Worm (Caenorhabditis elegans): ENCODE measurements around the gene dpy-1.

Gene dpy-1

ce11 chrIII:2008334-2008733, 39.5 kb downstream of the dpy-1 start:
- TF ChIP-seq nhr-28 (tag; optimal IDR thresholded peaks at IDR 0.05) (no peak), blmp-1 (tag; optimal IDR thresholded peaks at IDR 0.05) (no peak), drap-1 (GFP tag; optimal IDR thresholded peaks at IDR 0.05) (no peak), lin-13 (tag; optimal IDR thresholded peaks at IDR 0.05) (no peak)

ce11 chrIII:2006937-2007336, 40.9 kb downstream of the dpy-1 start:
- TF ChIP-seq nhr-2 (tag; optimal IDR thresholded peaks at IDR 0.05), result no peak
- TF ChIP-seq cnd-1 (tag; optimal IDR thresholded peaks at IDR 0.05), result no peak

DNA sequence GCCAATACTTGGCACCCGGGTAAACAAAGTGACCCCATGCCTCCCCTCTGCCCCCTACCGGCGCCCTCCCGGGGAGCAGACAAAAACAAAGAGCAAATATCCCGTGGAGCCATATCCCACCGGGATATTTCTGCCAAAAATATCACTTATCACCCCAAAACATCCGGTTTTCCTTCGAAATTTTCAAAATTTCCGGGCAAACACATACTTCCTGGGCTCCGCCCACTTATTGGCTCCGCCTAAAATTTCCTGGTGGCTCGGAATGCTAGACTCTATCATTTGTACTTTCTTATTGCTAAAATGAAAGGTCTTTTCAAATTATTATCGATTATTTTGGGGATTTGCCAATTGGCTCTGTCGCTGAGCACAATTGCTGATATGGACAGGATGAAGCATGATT, 42.1 kb downstream of the dpy-1 start, which contains the start of gene Y39A3B.1:
Gene Y39A3B.1, plus strand, starts transcription at position 301 of the 400 bp plus-strand sequence.
- TF ChIP-seq unc-62 (GFP tag; optimal IDR thresholded peaks at IDR 0.05), result no peak
- TF ChIP-seq bed-3 (GFP tag; optimal IDR thresholded peaks at IDR 0.05), result no peak
- no peak for TF ChIP-seq lin-32 (GFP tag; optimal IDR thresholded peaks at IDR 0.05)
- no peak for TF ChIP-seq ceh-83 (GFP tag; optimal IDR thresholded peaks at IDR 0.05)
- no peak for TF ChIP-seq elt-1 (tag; optimal IDR thresholded peaks at IDR 0.05; ENCODE audit: borderline replicate concordance, insufficient read depth)
- TF ChIP-seq lsy-2 (tag; optimal IDR thresholded peaks at IDR 0.05), result no peak
- no peak for TF ChIP-seq sem-2 (GFP tag; optimal IDR thresholded peaks at IDR 0.05)
- TF ChIP-seq snpc-4 (tag; optimal IDR thresholded peaks at IDR 0.05), result no peak
- no peak for TF ChIP-seq mep-1 (tag; optimal IDR thresholded peaks at IDR 0.05)
- TF ChIP-seq ztf-11 (tag; optimal IDR thresholded peaks at IDR 0.05), result no peak
- no peak for TF ChIP-seq unc-39 (tag; optimal IDR thresholded peaks at IDR 0.05)
- no peak for TF ChIP-seq mab-5 (tag; optimal IDR thresholded peaks at IDR 0.05)
- TF ChIP-seq blmp-1 (tag; optimal IDR thresholded peaks at IDR 0.05), result no peak
- TF ChIP-seq flh-1 (GFP tag; optimal IDR thresholded peaks at IDR 0.05), result no peak

DNA sequence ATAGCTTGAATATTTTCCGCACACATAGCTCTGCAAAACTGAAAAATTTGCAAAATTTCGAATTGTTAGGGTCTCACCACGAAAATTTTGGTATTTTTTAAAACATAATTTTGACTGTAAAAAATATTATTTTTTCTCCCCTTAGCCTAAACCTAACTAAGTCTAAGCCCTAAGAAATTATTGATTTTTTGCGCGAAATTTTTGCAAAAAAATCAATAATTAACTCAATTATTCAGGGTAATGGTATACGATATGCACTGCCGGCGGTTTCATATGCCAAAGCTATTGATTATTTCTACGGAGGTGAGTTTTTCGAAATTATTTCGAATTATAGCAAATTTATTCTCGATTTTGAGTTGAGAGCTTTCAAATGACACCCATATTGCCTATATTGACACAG, 46.6 kb downstream of the dpy-1 start:
- no peak for TF ChIP-seq nhr-237 (tag; optimal IDR thresholded peaks at IDR 0.05)
- no peak for TF ChIP-seq lin-32 (GFP tag; optimal IDR thresholded peaks at IDR 0.05)
- no peak for TF ChIP-seq nhr-2 (tag; optimal IDR thresholded peaks at IDR 0.05)
- TF ChIP-seq drap-1 (GFP tag; optimal IDR thresholded peaks at IDR 0.05), result no peak
- TF ChIP-seq unc-39 (tag; optimal IDR thresholded peaks at IDR 0.05), result no peak
- TF ChIP-seq flh-1 (GFP tag; optimal IDR thresholded peaks at IDR 0.05), result no peak
- no peak for TF ChIP-seq unc-120 (tag; optimal IDR thresholded peaks at IDR 0.05; ENCODE audit: poor library complexity, severe bottlenecking)
- no peak for TF ChIP-seq ham-2 (GFP tag; optimal IDR thresholded peaks at IDR 0.05)
- TF ChIP-seq hlh-1 (tag; optimal IDR thresholded peaks at IDR 0.05), result no peak
- no peak for TF ChIP-seq pha-4 (tag; optimal IDR thresholded peaks at IDR 0.05)
- TF ChIP-seq blmp-1 (tag; optimal IDR thresholded peaks at IDR 0.05), result no peak
- TF ChIP-seq sptf-1 (tag; optimal IDR thresholded peaks at IDR 0.05), result no peak
- TF ChIP-seq nhr-28 (tag; optimal IDR thresholded peaks at IDR 0.05), result no peak

DNA sequence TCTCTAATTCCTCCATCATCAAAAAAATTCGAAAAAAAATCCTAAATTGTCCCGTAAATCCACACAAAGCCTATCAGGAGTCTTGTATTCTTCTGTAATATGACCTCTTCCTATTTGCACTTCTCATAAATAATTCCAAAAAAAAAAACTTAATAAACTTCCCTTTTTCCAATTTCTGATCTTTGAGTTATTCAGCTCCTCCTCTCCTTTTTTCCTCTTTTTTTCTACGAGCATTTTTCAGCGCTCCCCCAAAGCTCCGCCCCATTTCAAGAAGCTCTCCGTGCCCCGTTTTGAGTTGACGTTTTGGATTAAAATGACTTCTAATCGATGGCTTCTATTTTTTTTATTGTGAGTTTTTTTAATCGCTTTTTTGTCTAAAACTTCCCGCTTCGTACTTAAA, 50.2 kb downstream of the dpy-1 start, which contains the start of gene lgc-42:
Gene lgc-42, plus strand, starts transcription at position 301 of the 400 bp plus-strand sequence.
- TF ChIP-seq mab-5 (tag; optimal IDR thresholded peaks at IDR 0.05), result no peak
- no peak for TF ChIP-seq pha-4 (tag; optimal IDR thresholded peaks at IDR 0.05)
- no peak for TF ChIP-seq unc-120 (tag; optimal IDR thresholded peaks at IDR 0.05; ENCODE audit: poor library complexity, severe bottlenecking)
- TF ChIP-seq nhr-2 (tag; optimal IDR thresholded peaks at IDR 0.05), result no peak
- no peak for TF ChIP-seq ham-2 (GFP tag; optimal IDR thresholded peaks at IDR 0.05)
- no peak for TF ChIP-seq tbx-8 (GFP tag; optimal IDR thresholded peaks at IDR 0.05)
- no peak for TF ChIP-seq M03D4.4 (tag; optimal IDR thresholded peaks at IDR 0.05)
- TF ChIP-seq lsy-2 (tag; optimal IDR thresholded peaks at IDR 0.05), result no peak
- TF ChIP-seq unc-39 (tag; optimal IDR thresholded peaks at IDR 0.05), result no peak
- no peak for TF ChIP-seq ces-1 (GFP tag; optimal IDR thresholded peaks at IDR 0.05)
- TF ChIP-seq lin-13 (tag; optimal IDR thresholded peaks at IDR 0.05), result no peak
- TF ChIP-seq mep-1 (tag; optimal IDR thresholded peaks at IDR 0.05), result no peak
- no peak for TF ChIP-seq elt-3 (tag; optimal IDR thresholded peaks at IDR 0.05)
- TF ChIP-seq sptf-1 (tag; optimal IDR thresholded peaks at IDR 0.05), result no peak
- no peak for TF ChIP-seq lin-32 (GFP tag; optimal IDR thresholded peaks at IDR 0.05)
- no peak for TF ChIP-seq blmp-1 (tag; optimal IDR thresholded peaks at IDR 0.05)
- no peak for TF ChIP-seq sem-2 (GFP tag; optimal IDR thresholded peaks at IDR 0.05)
- no peak for TF ChIP-seq unc-62 (GFP tag; optimal IDR thresholded peaks at IDR 0.05)
- TF ChIP-seq bed-3 (GFP tag; optimal IDR thresholded peaks at IDR 0.05), result no peak
- TF ChIP-seq ceh-83 (GFP tag; optimal IDR thresholded peaks at IDR 0.05), result no peak

DNA sequence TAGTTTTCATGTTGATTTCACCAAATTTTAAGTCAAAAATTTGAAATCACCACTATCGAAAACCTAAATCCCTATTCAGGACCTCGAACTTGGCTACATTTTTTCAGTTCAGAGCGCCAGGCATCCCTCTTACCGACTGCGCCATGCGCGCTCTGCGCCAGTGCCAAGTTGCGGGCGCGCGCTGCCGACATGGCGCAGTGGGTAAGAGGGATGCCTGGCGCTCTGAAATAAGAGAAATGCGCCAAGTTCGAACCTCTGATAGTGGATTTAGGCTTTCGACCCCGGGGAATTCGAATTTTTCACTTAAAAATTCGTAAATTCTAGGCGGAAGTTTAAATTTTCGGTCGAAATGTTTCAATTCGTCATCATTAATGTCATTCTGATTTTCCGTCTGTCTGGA, 57.9 kb downstream of the dpy-1 start:
- TF ChIP-seq elt-1 (tag; optimal IDR thresholded peaks at IDR 0.05; ENCODE audit: borderline replicate concordance, insufficient read depth) (no peak), ceh-39 (tag; optimal IDR thresholded peaks at IDR 0.05) (no peak), pha-4 (tag; optimal IDR thresholded peaks at IDR 0.05) (no peak)
